Worm (Caenorhabditis elegans): ENCODE data around the gene srz-99.

DNA sequence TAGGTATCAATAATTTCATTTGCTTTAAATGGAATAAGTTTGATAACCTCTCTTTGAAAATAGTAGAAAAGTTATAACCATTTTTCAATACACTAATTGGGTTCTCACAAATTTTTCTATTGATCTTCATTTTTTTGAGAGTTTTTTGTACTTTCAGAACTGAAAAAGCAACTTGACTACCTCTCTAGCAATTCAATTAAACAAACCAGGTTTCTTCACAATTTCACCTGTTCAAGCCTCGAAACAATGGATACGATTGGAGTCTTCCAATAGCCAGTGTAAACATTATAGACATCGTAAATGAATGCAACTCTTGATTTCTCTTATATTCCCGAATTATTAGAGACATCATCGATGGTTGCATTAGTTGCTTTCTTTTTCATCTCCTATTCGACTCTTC lies at the start of gene srz-99:
- no peak for TF ChIP-seq nhr-77 (tag; optimal IDR thresholded peaks at IDR 0.05)
- TF ChIP-seq jun-1 (tag; optimal IDR thresholded peaks at IDR 0.05) = no peak
- no peak for TF ChIP-seq T20F7.1 (GFP tag; optimal IDR thresholded peaks at IDR 0.05)
- TF ChIP-seq skn-1 (tag; optimal IDR thresholded peaks at IDR 0.05) = no peak

All from whole organism, L4 larva.